Fruit fly (Drosophila melanogaster) whole organism, embryonic: ENCODE measurements around the gene Klp67A.

Experiments
- Bteb2 ChIP-seq: fragments of 200-800 bp; sonication (Bioruptor generic); optimal IDR thresholded peaks from 2 replicates; lab custom pipeline; 2016; ENCODE audit warnings: missing biosample characterization, missing genetic modification characterization
- CG10267 ChIP-seq: fragments of 200-800 bp; sonication (Bioruptor generic); optimal IDR thresholded peaks from 2 replicates; lab custom pipeline; 2018; ENCODE audit warnings: missing biosample characterization, mild to moderate bottlenecking, missing genetic modification characterization, moderate library complexity
- CG10543 ChIP-seq: fragments of 200-800 bp; sonication (Bioruptor generic); optimal IDR thresholded peaks from 3 replicates; lab custom pipeline; 2017; ENCODE audit warnings: missing biosample characterization, mild to moderate bottlenecking, missing genetic modification characterization, moderate library complexity
- CG11456 ChIP-seq: fragments of 200-800 bp; sonication (Bioruptor generic); IDR thresholded peaks from 3 replicates; pipeline ENCODE4 v1.3.6; 2022; ENCODE audit warnings: missing biosample characterization, missing genetic modification characterization
- CG11560 ChIP-seq: fragments of 200-800 bp; sonication (Bioruptor generic); IDR thresholded peaks from 3 replicates; pipeline ENCODE4 v1.3.6; 2022; ENCODE audit warnings: missing biosample characterization, missing genetic modification characterization
- CG12219 ChIP-seq: fragments of 200-800 bp; sonication (Bioruptor generic); optimal IDR thresholded peaks from 3 replicates; lab custom pipeline; 2018; ENCODE audit warnings: missing biosample characterization, mild to moderate bottlenecking, missing genetic modification characterization
- CG12236 ChIP-seq: fragments of 200-800 bp; sonication (Bioruptor generic); optimal IDR thresholded peaks from 2 replicates; lab custom pipeline; 2016; ENCODE audit warnings: missing biosample characterization, missing genetic modification characterization
- CG13296 ChIP-seq: fragments of 200-800 bp; sonication (Bioruptor generic); optimal IDR thresholded peaks from 3 replicates; lab custom pipeline; 2018; ENCODE audit warnings: missing biosample characterization, mild to moderate bottlenecking, missing genetic modification characterization
- CG13775 ChIP-seq: fragments of 200-800 bp; sonication (Bioruptor generic); optimal IDR thresholded peaks from 3 replicates; lab custom pipeline; 2017; ENCODE audit warnings: missing biosample characterization, mild to moderate bottlenecking, missing genetic modification characterization
- CG1529 ChIP-seq: fragments of 200-800 bp; sonication (Bioruptor generic); optimal IDR thresholded peaks from 3 replicates; lab custom pipeline; 2018; ENCODE audit warnings: missing biosample characterization, missing genetic modification characterization
- CG1603 ChIP-seq: fragments of 200-800 bp; sonication (Bioruptor generic); optimal IDR thresholded peaks from 2 replicates; lab custom pipeline; 2019; ENCODE audit warnings: missing biosample characterization, mild to moderate bottlenecking, missing genetic modification characterization, moderate library complexity
- CG2712 ChIP-seq: fragments of 200-800 bp; optimal IDR thresholded peaks from 3 replicates; lab custom pipeline; 2019; ENCODE audit warnings: missing biosample characterization, mild to moderate bottlenecking, missing genetic modification characterization, moderate library complexity
- CG31441 ChIP-seq: fragments of 200-800 bp; sonication (Bioruptor generic); IDR thresholded peaks from 2 replicates; pipeline ENCODE4 v1.3.6; 2022; ENCODE audit warnings: missing biosample characterization, missing genetic modification characterization
- CG32772 ChIP-seq: fragments of 200-800 bp; sonication (Bioruptor generic); IDR thresholded peaks from 2 replicates; pipeline ENCODE4 v1.3.6; 2022; ENCODE audit warnings: missing biosample characterization, missing genetic modification characterization
- CG42726 ChIP-seq: fragments of 200-800 bp; sonication (Bioruptor generic); IDR thresholded peaks from 2 replicates; pipeline ENCODE4 v1.3.6; 2022; ENCODE audit warnings: missing biosample characterization, missing genetic modification characterization; ENCODE audit not compliant: partially characterized antibody
- CG43689 ChIP-seq: fragments of 200-800 bp; sonication (Bioruptor generic); IDR thresholded peaks from 2 replicates; pipeline ENCODE4 v1.3.6; 2022; ENCODE audit warnings: missing biosample characterization, missing genetic modification characterization
- CG4707 ChIP-seq: fragments of 200-800 bp; sonication (Bioruptor generic); optimal IDR thresholded peaks from 2 replicates; lab custom pipeline; 2018; ENCODE audit warnings: missing biosample characterization, mild to moderate bottlenecking, missing genetic modification characterization, moderate library complexity
- CG8281 ChIP-seq: fragments of 200-800 bp; sonication (Bioruptor generic); optimal IDR thresholded peaks from 2 replicates; lab custom pipeline; 2018; ENCODE audit warnings: missing biosample characterization, mild to moderate bottlenecking, missing genetic modification characterization, moderate library complexity
- CG8388 ChIP-seq: fragments of 200-800 bp; sonication (Bioruptor generic); optimal IDR thresholded peaks from 2 replicates; lab custom pipeline; 2019; ENCODE audit warnings: missing biosample characterization, mild to moderate bottlenecking, missing genetic modification characterization, moderate library complexity
- CG8478 ChIP-seq: fragments of >200 bp; optimal IDR thresholded peaks from 2 replicates; lab custom pipeline; 2018
- CG9609 ChIP-seq: fragments of 200-800 bp; sonication (Bioruptor generic); optimal IDR thresholded peaks from 3 replicates; lab custom pipeline; 2016; ENCODE audit warnings: missing biosample characterization, missing genetic modification characterization
- Ets65A ChIP-seq: fragments of 200-800 bp; sonication (Bioruptor generic); peaks from one replicate; lab custom pipeline; 2016; ENCODE audit warnings: missing biosample characterization, missing genetic modification characterization
- Hey ChIP-seq: fragments of 200-800 bp; sonication (Bioruptor generic); optimal IDR thresholded peaks from 3 replicates; lab custom pipeline; 2018; ENCODE audit warnings: missing biosample characterization, mild to moderate bottlenecking, missing genetic modification characterization
- Hr3 ChIP-seq: fragments of 200-800 bp; sonication (Bioruptor generic); optimal IDR thresholded peaks from 3 replicates; lab custom pipeline; 2016; ENCODE audit warnings: missing biosample characterization, missing genetic modification characterization
- Hr78 ChIP-seq, 2 experiments: fragments of 200-800 bp in 1 of 2; fragments of >200 bp in 1 of 2; sonication (Bioruptor generic) in 1 of 2; optimal IDR thresholded peaks; 2 replicates each; lab custom pipeline; 2017 to 2019; ENCODE audit warnings: missing biosample characterization in 2 of 2, missing genetic modification characterization in 2 of 2, mild to moderate bottlenecking in 1 of 2, moderate library complexity in 1 of 2
- Kr ChIP-seq: fragments of 200-800 bp; sonication (Bioruptor generic); optimal IDR thresholded peaks from 2 replicates; lab custom pipeline; 2017; ENCODE audit warnings: missing biosample characterization, mild to moderate bottlenecking, missing genetic modification characterization
- Lhr ChIP-seq: fragments of 200-800 bp; sonication (Bioruptor generic); optimal IDR thresholded peaks from 3 replicates; lab custom pipeline; 2017; ENCODE audit warnings: mild to moderate bottlenecking, missing biosample characterization, missing genetic modification reagents, missing genetic modification characterization
- Lpt ChIP-seq: fragments of >200 bp; optimal IDR thresholded peaks from 2 replicates; lab custom pipeline; 2018; ENCODE audit warnings: missing biosample characterization, missing genetic modification characterization
- MBD-R2 ChIP-seq: fragments of 200-800 bp; sonication (Bioruptor generic); IDR thresholded peaks from 2 replicates; pipeline ENCODE4 v1.3.6; 2022; ENCODE audit warnings: missing biosample characterization, missing genetic modification characterization
- Oaz ChIP-seq: fragments of 200-800 bp; sonication (Bioruptor generic); IDR thresholded peaks from 2 replicates; pipeline ENCODE4 v1.3.6; 2022; ENCODE audit warnings: missing biosample characterization, missing genetic modification characterization
- Optix ChIP-seq: fragments of 200-800 bp; sonication (Bioruptor generic); IDR thresholded peaks from 3 replicates; pipeline ENCODE4 v1.3.6; 2022; ENCODE audit warnings: missing biosample characterization, missing genetic modification characterization
- Rfx ChIP-seq: fragments of 200-800 bp; sonication (Bioruptor generic); IDR thresholded peaks from 2 replicates; pipeline ENCODE4 v1.3.6; 2022; ENCODE audit warnings: missing biosample characterization, missing genetic modification characterization
- Rx ChIP-seq: fragments of 200-800 bp; sonication (Bioruptor generic); IDR thresholded peaks from 2 replicates; pipeline ENCODE4 v1.3.6; 2022; ENCODE audit warnings: missing biosample characterization, missing genetic modification characterization
- Tbp ChIP-seq: fragments of >200 bp; optimal IDR thresholded peaks from 2 replicates; lab custom pipeline; 2018; ENCODE audit warnings: missing biosample characterization, missing genetic modification characterization
- ap ChIP-seq: fragments of 200-800 bp; sonication (Bioruptor generic); IDR thresholded peaks from 2 replicates; pipeline ENCODE4 v1.3.6; 2022; ENCODE audit warnings: missing biosample characterization, missing genetic modification characterization
- ash1 ChIP-seq: fragments of 200-800 bp; sonication (Bioruptor generic); optimal IDR thresholded peaks from 2 replicates; lab custom pipeline; 2018; ENCODE audit warnings: missing biosample characterization, mild to moderate bottlenecking, missing genetic modification characterization
- ato ChIP-seq: fragments of 200-800 bp; sonication (Bioruptor generic); IDR thresholded peaks from 2 replicates; pipeline ENCODE4 v1.3.6; 2022; ENCODE audit warnings: missing biosample characterization, missing genetic modification characterization; ENCODE audit not compliant: partially characterized antibody
- dpn ChIP-seq, 2 experiments: fragments of 200-800 bp; sonication (Bioruptor generic); optimal IDR thresholded peaks; 3 replicates each; lab custom pipeline; 2016; ENCODE audit warnings: missing biosample characterization in 2 of 2, missing genetic modification characterization in 2 of 2
- emc ChIP-seq: fragments of 200-800 bp; sonication (Bioruptor generic); optimal IDR thresholded peaks from 2 replicates; lab custom pipeline; 2016; ENCODE audit warnings: missing biosample characterization, missing genetic modification characterization
- fd96Cb ChIP-seq: fragments of 200-800 bp; sonication (Bioruptor generic); optimal IDR thresholded peaks from 2 replicates; lab custom pipeline; 2018; ENCODE audit warnings: missing biosample characterization, mild to moderate bottlenecking, missing genetic modification characterization, moderate library complexity
- fu2 ChIP-seq: fragments of 200-800 bp; sonication (Bioruptor generic); optimal IDR thresholded peaks from 2 replicates; lab custom pipeline; 2016; ENCODE audit warnings: missing biosample characterization, missing genetic modification characterization
- gsb ChIP-seq: fragments of 200-800 bp; sonication (Bioruptor generic); IDR thresholded peaks from 2 replicates; pipeline ENCODE4 v1.3.6; 2022; ENCODE audit warnings: missing biosample characterization, missing genetic modification characterization
- hth ChIP-seq: fragments of >200 bp; optimal IDR thresholded peaks from 2 replicates; lab custom pipeline; 2017; ENCODE audit warnings: inconsistent platforms
- kah ChIP-seq: fragments of 200-800 bp; sonication (Bioruptor generic); optimal IDR thresholded peaks from 2 replicates; lab custom pipeline; 2018; ENCODE audit warnings: missing biosample characterization, mild to moderate bottlenecking, missing genetic modification characterization
- odd ChIP-seq: fragments of 200-800 bp; sonication (Bioruptor generic); optimal IDR thresholded peaks from 2 replicates; lab custom pipeline; 2017; ENCODE audit warnings: missing biosample characterization, mild to moderate bottlenecking, missing genetic modification characterization
- sens ChIP-seq: fragments of 200-800 bp; sonication (Bioruptor generic); peaks from one replicate; lab custom pipeline; 2016; ENCODE audit warnings: missing biosample characterization, missing genetic modification characterization
- trh ChIP-seq: fragments of 200-800 bp; sonication (Bioruptor generic); optimal IDR thresholded peaks from 2 replicates; lab custom pipeline; 2016; ENCODE audit warnings: missing biosample characterization, missing genetic modification characterization
- usp ChIP-seq: fragments of >200 bp; optimal IDR thresholded peaks from 2 replicates; lab custom pipeline; 2017; ENCODE audit warnings: missing biosample characterization, missing genetic modification characterization
- vnd ChIP-seq: fragments of 200-800 bp; sonication (Bioruptor generic); IDR thresholded peaks from 3 replicates; pipeline ENCODE4 v1.3.6; 2022; ENCODE audit warnings: missing biosample characterization, missing genetic modification characterization; ENCODE audit not compliant: partially characterized antibody
- wek ChIP-seq: fragments of 200-800 bp; sonication (Bioruptor generic); optimal IDR thresholded peaks from 3 replicates; lab custom pipeline; 2018; ENCODE audit warnings: missing biosample characterization, mild to moderate bottlenecking, missing genetic modification characterization, moderate library complexity
- yki ChIP-seq: fragments of >200 bp; optimal IDR thresholded peaks from 3 replicates; lab custom pipeline; 2018

The Klp67A gene

DNA sequence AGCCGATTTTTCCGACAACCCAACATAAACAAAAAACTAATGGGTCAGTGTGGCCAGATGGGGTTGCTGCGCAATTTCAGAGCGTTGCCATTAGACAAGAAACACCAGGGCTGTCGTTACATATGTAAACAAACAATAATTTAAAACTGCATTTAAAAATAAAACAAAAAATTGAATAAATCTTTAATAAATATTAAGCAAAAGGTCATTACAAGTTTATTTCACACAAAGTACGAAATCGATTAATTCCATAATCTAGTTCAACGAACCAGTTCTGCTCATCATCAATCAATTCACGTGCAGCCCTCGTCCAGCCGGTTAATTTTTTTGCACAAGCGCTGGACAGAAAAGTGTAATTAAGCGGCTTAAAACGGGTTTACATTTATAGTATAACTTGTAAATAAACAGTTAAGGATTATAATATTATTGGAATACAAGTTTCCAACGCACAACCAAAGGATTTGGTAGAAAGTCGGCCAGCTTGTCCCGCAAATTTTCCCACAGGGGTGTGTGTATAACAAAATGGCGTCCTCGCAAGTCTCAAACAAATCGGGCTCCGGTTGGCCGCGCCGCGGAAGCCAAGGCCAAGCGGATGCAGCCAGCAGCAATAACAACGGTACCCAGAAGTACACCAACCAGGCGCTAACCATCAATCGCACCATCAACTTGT is 44.0 kb upstream of the Klp67A start, which contains the start of the genes CG4022 and Cpsf5 (continued):
- TF ChIP-seq sens (GFP tag; lab: Kevin White, UChicago) (peak; percentile 92), CG43689 (GFP tag; lab: Robert Waterston, UW) (peak; percentile 71; the same call in 1 of the 2 replicates), Hey (tag; lab: Kevin White, UChicago) (no peak), Tbp (GFP tag; lab: Kevin White, UChicago) (no peak), Hr3 (GFP tag; lab: Kevin White, UChicago) (peak; percentile 75), CG13296 (GFP tag; lab: Kevin White, UChicago) (peak; percentile 72), CG1603 (tag; lab: Kevin White, UChicago) (peak; percentile 64), trh (GFP tag; lab: Kevin White, UChicago) (peak; percentile 65), CG1529 (GFP tag; lab: Kevin White, UChicago) (peak; percentile 76), CG10267 (tag; lab: Kevin White, UChicago) (peak; percentile 81), Lhr (GFP tag; lab: Kevin White, UChicago) (peak; percentile 80), hth (no peak), Rfx (GFP tag; lab: Robert Waterston, UW) (peak; percentile 88), CG12219 (peak; percentile 69), Hr78 (GFP tag; optimal IDR thresholded peaks at IDR 0.05; lab: Kevin White, UChicago) (no peak), gsb (GFP tag; lab: Robert Waterston, UW) (peak; percentile 39; the same call in 1 of the 2 replicates), ato (no peak), usp (no peak), dpn (GFP tag; optimal IDR thresholded peaks at IDR 0.05; lab: Kevin White, UChicago) (peak; percentile 66 to 85), Lpt (no peak), wek (GFP tag; lab: Kevin White, UChicago) (no peak), CG12236 (GFP tag; lab: Kevin White, UChicago) (no peak), fd96Cb (tag; lab: Kevin White, UChicago) (peak; percentile 68), yki (lab: Kevin White, UChicago) (no peak), Rx (GFP tag; lab: Robert Waterston, UW) (peak; percentile 38; the same call in 1 of the 2 replicates), Bteb2 (GFP tag; lab: Kevin White, UChicago) (peak; percentile 48), Oaz (GFP tag; lab: Robert Waterston, UW) (peak; percentile 80), odd (GFP tag; lab: Kevin White, UChicago) (peak; percentile 57), vnd (no peak), CG8478 (lab: Kevin White, UChicago) (no peak), kah (GFP tag; lab: Kevin White, UChicago) (peak; percentile 22), CG13775 (GFP tag; lab: Kevin White, UChicago) (peak; percentile 87), CG11456 (GFP tag; lab: Robert Waterston, UW) (peak; percentile 78; the same call in 2 of the 3 replicates), CG11560 (tag; lab: Robert Waterston, UW) (0 out of 3 replicates have a peak, but pooled peaks have one; percentile 20), ash1 (GFP tag; lab: Kevin White, UChicago) (no peak), MBD-R2 (GFP tag; lab: Robert Waterston, UW) (peak; percentile 84), Kr (no peak), CG32772 (peak; percentile 79), CG8388 (GFP tag; lab: Kevin White, UChicago) (peak; percentile 78), CG10543 (peak; percentile 92), Ets65A (GFP tag; lab: Kevin White, UChicago) (peak; percentile 90), CG31441 (GFP tag; lab: Robert Waterston, UW) (peak; percentile 79), CG4707 (GFP tag; lab: Kevin White, UChicago) (peak; percentile 23), CG2712 (peak; percentile 91), fu2 (GFP tag; lab: Kevin White, UChicago) (no peak), Optix (no peak; the same call in 1 of the 3 replicates), ap (GFP tag; lab: Robert Waterston, UW) (peak; percentile 56), CG9609 (GFP tag; lab: Kevin White, UChicago) (peak; percentile 50), CG42726 (GFP tag; lab: Robert Waterston, UW) (no peak), CG8281 (tag; lab: Kevin White, UChicago) (peak; percentile 36), emc (GFP tag; lab: Kevin White, UChicago) (peak; percentile 27)
